Worm (Caenorhabditis elegans) whole organism, L2 larva: ENCODE measurements around the gene epic-2.

Experiments used
- C34F6.9 ChIP-seq: fragments of 150-350 bp; optimal IDR thresholded peaks from 2 replicates; lab custom pipeline; 2014; ENCODE audit warnings: missing biosample characterization, missing genetic modification characterization
- F13H6.1 ChIP-seq: sonication (generic microtip); optimal IDR thresholded peaks from 2 replicates; lab custom pipeline; 2016; ENCODE audit warnings: missing genetic modification characterization, missing compliant biosample characterization
- R02D3.7 ChIP-seq: fragments of 150-350 bp; optimal IDR thresholded peaks from 2 replicates; lab custom pipeline; 2014; ENCODE audit warnings: missing biosample characterization, missing genetic modification characterization
- Y55F3AM.14 ChIP-seq: fragments of 200-800 bp; sonication (Bioruptor generic); optimal IDR thresholded peaks from 2 replicates; lab custom pipeline; 2018; ENCODE audit warnings: mild to moderate bottlenecking, missing genetic modification characterization, missing compliant biosample characterization
- ZK546.5 ChIP-seq: sonication (generic microtip); optimal IDR thresholded peaks from 2 replicates; lab custom pipeline; 2017; ENCODE audit warnings: missing biosample characterization, missing genetic modification characterization
- aly-2 ChIP-seq: fragments of 150-350 bp; optimal IDR thresholded peaks from 2 replicates; lab custom pipeline; 2014; ENCODE audit warnings: missing biosample characterization, missing genetic modification characterization
- ama-1 ChIP-seq: fragments of 150-350 bp; optimal IDR thresholded peaks from 2 replicates; lab custom pipeline; 2018; ENCODE audit warnings: inconsistent platforms
- blmp-1 ChIP-seq: sonication (generic microtip); optimal IDR thresholded peaks from 2 replicates; lab custom pipeline; 2017; ENCODE audit warnings: missing genetic modification characterization, mild to moderate bottlenecking, missing compliant biosample characterization, antibody characterized with exemption, moderate library complexity; ENCODE audit not compliant: insufficient read depth
- ceh-16 ChIP-seq: fragments of 150-350 bp; optimal IDR thresholded peaks from 2 replicates; lab custom pipeline; 2014; ENCODE audit warnings: missing biosample characterization, missing genetic modification characterization
- ceh-82 ChIP-seq: fragments of 150-350 bp; optimal IDR thresholded peaks from 2 replicates; lab custom pipeline; 2014; ENCODE audit warnings: missing biosample characterization, missing genetic modification characterization
- crh-2 ChIP-seq: sonication (generic microtip); optimal IDR thresholded peaks from 2 replicates; lab custom pipeline; 2017; ENCODE audit warnings: missing biosample characterization, missing genetic modification characterization
- dmd-4 ChIP-seq: sonication (generic microtip); optimal IDR thresholded peaks from 2 replicates; lab custom pipeline; 2017; ENCODE audit warnings: missing biosample characterization, missing genetic modification characterization
- egl-27 ChIP-seq: sonication (generic microtip); optimal IDR thresholded peaks from 3 replicates; lab custom pipeline; 2017; ENCODE audit warnings: missing biosample characterization, missing genetic modification reagents, missing genetic modification characterization
- elt-3 ChIP-seq: sonication (generic microtip); optimal IDR thresholded peaks from 2 replicates; lab custom pipeline; 2017; ENCODE audit warnings: missing biosample characterization, missing genetic modification characterization
- fos-1 ChIP-seq: fragments of 150-350 bp; optimal IDR thresholded peaks from 2 replicates; lab custom pipeline; 2014; ENCODE audit warnings: missing biosample characterization, missing genetic modification characterization
- gmeb-1 ChIP-seq: fragments of 150-350 bp; optimal IDR thresholded peaks from 2 replicates; lab custom pipeline; 2014; ENCODE audit warnings: missing biosample characterization, missing genetic modification characterization
- lin-11 ChIP-seq: fragments of 150-350 bp; sonication (generic microtip); optimal IDR thresholded peaks from 2 replicates; lab custom pipeline; 2014; ENCODE audit warnings: missing biosample characterization, missing genetic modification characterization, inconsistent platforms, mixed read lengths
- lin-13 ChIP-seq: fragments of 150-350 bp; optimal IDR thresholded peaks from 2 replicates; lab custom pipeline; 2014; ENCODE audit warnings: missing biosample characterization, missing genetic modification reagents, missing genetic modification characterization
- lin-39 ChIP-seq: fragments of 150-350 bp; optimal IDR thresholded peaks from 2 replicates; lab custom pipeline; 2014; ENCODE audit warnings: missing biosample characterization, missing genetic modification reagents, missing genetic modification characterization
- lsy-2 ChIP-seq, 2 experiments: fragments of 150-350 bp in 1 of 2; sonication (generic microtip) in 1 of 2; optimal IDR thresholded peaks; 2 replicates each; lab custom pipeline; 2014 to 2017; ENCODE audit warnings: missing biosample characterization in 2 of 2, missing genetic modification characterization in 2 of 2
- mab-5 ChIP-seq: fragments of 150-350 bp; optimal IDR thresholded peaks from 2 replicates; lab custom pipeline; 2014; ENCODE audit warnings: missing biosample characterization, missing genetic modification characterization
- mdl-1 ChIP-seq, 2 experiments: fragments of 150-350 bp in 1 of 2; sonication (generic microtip) in 1 of 2; optimal IDR thresholded peaks; 2 replicates each; lab custom pipeline; 2017; ENCODE audit warnings: missing biosample characterization in 2 of 2, missing genetic modification characterization in 2 of 2
- nhr-10 ChIP-seq: sonication (generic microtip); optimal IDR thresholded peaks from 2 replicates; lab custom pipeline; 2017; ENCODE audit warnings: missing biosample characterization, missing genetic modification characterization
- nhr-11 ChIP-seq: fragments of 150-350 bp; optimal IDR thresholded peaks from 2 replicates; lab custom pipeline; 2014; ENCODE audit warnings: missing biosample characterization, missing genetic modification characterization
- nhr-129 ChIP-seq: fragments of 150-350 bp; optimal IDR thresholded peaks from 2 replicates; lab custom pipeline; 2014; ENCODE audit warnings: missing biosample characterization, missing genetic modification characterization
- nhr-21 ChIP-seq: fragments of 150-350 bp; optimal IDR thresholded peaks from 2 replicates; lab custom pipeline; 2014; ENCODE audit warnings: missing biosample characterization, missing genetic modification characterization
- nhr-23 ChIP-seq: fragments of 150-350 bp; optimal IDR thresholded peaks from 2 replicates; lab custom pipeline; 2014; ENCODE audit warnings: missing biosample characterization, missing genetic modification reagents, missing genetic modification characterization
- nhr-237 ChIP-seq: fragments of 150-350 bp; optimal IDR thresholded peaks from 2 replicates; lab custom pipeline; 2014; ENCODE audit warnings: missing biosample characterization, missing genetic modification characterization
- nhr-25 ChIP-seq: fragments of 150-350 bp; sonication (generic microtip); optimal IDR thresholded peaks from 3 replicates; lab custom pipeline; 2014; ENCODE audit warnings: missing biosample characterization, missing genetic modification characterization
- nhr-6 ChIP-seq: fragments of 150-350 bp; optimal IDR thresholded peaks from 2 replicates; lab custom pipeline; 2014; ENCODE audit warnings: missing biosample characterization, missing genetic modification characterization
- nhr-77 ChIP-seq: fragments of 150-350 bp; optimal IDR thresholded peaks from 2 replicates; lab custom pipeline; 2014; ENCODE audit warnings: missing biosample characterization, missing genetic modification characterization
- peb-1 ChIP-seq: fragments of 150-350 bp; optimal IDR thresholded peaks from 2 replicates; lab custom pipeline; 2014; ENCODE audit warnings: missing biosample characterization, missing genetic modification characterization
- sem-4 ChIP-seq: fragments of 150-350 bp; optimal IDR thresholded peaks from 2 replicates; lab custom pipeline; 2014; ENCODE audit warnings: missing biosample characterization, missing genetic modification reagents, missing genetic modification characterization
- skn-1 ChIP-seq: sonication (generic microtip); optimal IDR thresholded peaks from 2 replicates; lab custom pipeline; 2017; ENCODE audit warnings: missing biosample characterization, missing genetic modification characterization
- sma-3 ChIP-seq: sonication (generic microtip); optimal IDR thresholded peaks from 2 replicates; lab custom pipeline; 2016; ENCODE audit warnings: missing genetic modification reagents, missing genetic modification characterization, missing compliant biosample characterization
- sma-9 ChIP-seq, 2 experiments: fragments of 150-350 bp in 1 of 2; sonication (generic microtip) in 1 of 2; optimal IDR thresholded peaks; 2 replicates each; lab custom pipeline; 2014 to 2016; ENCODE audit warnings: missing genetic modification characterization in 2 of 2, mild to moderate bottlenecking in 1 of 2, missing biosample characterization in 1 of 2, missing compliant biosample characterization in 1 of 2, missing genetic modification reagents in 1 of 2, moderate library complexity in 1 of 2
- snpc-4 ChIP-seq: fragments of 150-350 bp; optimal IDR thresholded peaks from 2 replicates; lab custom pipeline; 2014; ENCODE audit warnings: missing biosample characterization, missing genetic modification characterization
- unc-39 ChIP-seq: fragments of 150-350 bp; optimal IDR thresholded peaks from 2 replicates; lab custom pipeline; 2014; ENCODE audit warnings: missing biosample characterization, missing genetic modification characterization
- unc-55 ChIP-seq: fragments of 150-350 bp; sonication (generic microtip); optimal IDR thresholded peaks from 3 replicates; lab custom pipeline; 2014; ENCODE audit warnings: missing biosample characterization, missing genetic modification reagents, missing genetic modification characterization
- unc-62 ChIP-seq: fragments of 150-350 bp; optimal IDR thresholded peaks from 2 replicates; lab custom pipeline; 2014; ENCODE audit warnings: missing biosample characterization, missing genetic modification reagents, missing genetic modification characterization
- ztf-11 ChIP-seq: sonication (generic microtip); optimal IDR thresholded peaks from 2 replicates; lab custom pipeline; 2017; ENCODE audit warnings: missing biosample characterization, missing genetic modification characterization
- ztf-4 ChIP-seq: fragments of 150-350 bp; optimal IDR thresholded peaks from 2 replicates; lab custom pipeline; 2014; ENCODE audit warnings: missing biosample characterization, missing genetic modification characterization

epic-2 gene

DNA sequence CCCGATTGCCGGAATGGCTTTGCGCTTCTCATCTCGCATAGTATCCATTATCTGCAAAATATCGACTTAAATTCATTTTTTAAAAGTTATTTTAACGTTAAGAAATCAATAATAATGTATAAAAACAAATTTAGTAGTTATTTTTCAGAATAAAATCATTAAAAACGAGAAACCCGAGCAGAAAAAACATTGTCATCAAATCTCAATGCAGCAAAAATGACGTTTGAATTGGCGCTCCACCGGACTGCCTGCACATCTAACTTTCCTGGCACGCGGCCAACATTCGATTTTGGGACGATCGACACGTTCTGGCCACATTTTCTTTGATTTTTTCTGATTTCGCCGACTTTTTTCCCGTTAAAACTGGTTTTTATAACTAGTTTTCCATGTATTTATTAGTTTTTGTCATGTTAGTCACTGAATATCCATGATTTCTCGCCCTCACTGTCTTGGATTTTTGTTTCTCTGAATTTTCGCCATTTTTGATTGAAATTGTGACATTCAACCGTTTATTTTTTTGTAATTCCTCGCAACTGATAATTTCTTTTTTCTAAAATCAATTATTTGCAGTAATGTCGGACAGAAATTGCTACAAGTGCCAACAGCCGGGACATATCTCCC lies 10.8 kb upstream of the epic-2 start, which contains the start of the genes pbs-1 and K08D12.3:
Gene pbs-1 (minus strand): TSS at position 51 of the 621 bp plus-strand sequence.
Gene K08D12.3 (plus strand): TSS at position 571 of the 621 bp plus-strand sequence.
- no peak for TF ChIP-seq lin-39 (tag; lab: Kevin White, UChicago)
- peak; percentile 79 for TF ChIP-seq skn-1 (tag; lab: Kevin White, UChicago)
- peak; percentile 90 for TF ChIP-seq lin-13
- peak; percentile 88 for TF ChIP-seq C34F6.9
- TF ChIP-seq blmp-1, result peak; percentile 12
- peak; percentile 50 for TF ChIP-seq sma-9 (GFP tag; optimal IDR thresholded peaks at IDR 0.05; lab: Kevin White, UChicago)
- TF ChIP-seq sma-9 (tag; optimal IDR thresholded peaks at IDR 0.05; lab: Kevin White, UChicago), result no peak
- no peak for TF ChIP-seq nhr-10 (tag; lab: Kevin White, UChicago)
- TF ChIP-seq R02D3.7 (tag; lab: Kevin White, UChicago), result no peak
- peak; percentile 95 for TF ChIP-seq gmeb-1 (tag; lab: Kevin White, UChicago)
- TF ChIP-seq nhr-21, result peak; percentile 81
- TF ChIP-seq F13H6.1 (tag; lab: Kevin White, UChicago), result peak; percentile 82
- no peak for TF ChIP-seq peb-1 (tag; lab: Kevin White, UChicago)
- peak; percentile 96 for TF ChIP-seq ZK546.5 (tag; lab: Kevin White, UChicago)
- peak; percentile 93 for TF ChIP-seq unc-55 (GFP tag; lab: Kevin White, UChicago)
- TF ChIP-seq lin-11 (tag; lab: Kevin White, UChicago), result peak; percentile 64
- peak; percentile 84 for TF ChIP-seq nhr-25 (tag; lab: Kevin White, UChicago)
- no peak for TF ChIP-seq dmd-4
- no peak for TF ChIP-seq elt-3 (tag; lab: Kevin White, UChicago)
- no peak for TF ChIP-seq ztf-11
- no peak for TF ChIP-seq aly-2 (tag; lab: Kevin White, UChicago)
- no peak for TF ChIP-seq nhr-23 (tag; lab: Kevin White, UChicago)
- TF ChIP-seq mdl-1 (tag; optimal IDR thresholded peaks at IDR 0.05; lab: Kevin White, UChicago), result peak in 1 of 2 experiments; percentile 9
- peak; percentile 40 for TF ChIP-seq ceh-82
- peak; percentile 63 for TF ChIP-seq mab-5 (tag; lab: Kevin White, UChicago)
- TF ChIP-seq sem-4 (tag; lab: Kevin White, UChicago), result peak; percentile 69
- TF ChIP-seq ztf-4, result peak; percentile 51
- TF ChIP-seq ama-1 (lab: Kevin White, UChicago), result peak; percentile 72
- peak; percentile 45 for TF ChIP-seq nhr-6 (tag; lab: Kevin White, UChicago)
- peak; percentile 87 for TF ChIP-seq crh-2 (tag; lab: Kevin White, UChicago)
- peak; percentile 81 for TF ChIP-seq sma-3 (GFP tag; lab: Kevin White, UChicago)
- peak; percentile 27 for TF ChIP-seq fos-1 (tag; lab: Kevin White, UChicago)
- TF ChIP-seq nhr-129 (tag; lab: Kevin White, UChicago), result peak; percentile 70
- TF ChIP-seq egl-27 (tag; lab: Kevin White, UChicago), result no peak
- TF ChIP-seq Y55F3AM.14 (GFP tag; lab: Kevin White, UChicago), result peak; percentile 19
- no peak for TF ChIP-seq nhr-77
- TF ChIP-seq lsy-2 (tag; optimal IDR thresholded peaks at IDR 0.05; lab: Kevin White, UChicago), result peak; percentile 71 to 92
- TF ChIP-seq ceh-16 (tag; lab: Kevin White, UChicago), result peak; percentile 55
- peak; percentile 31 for TF ChIP-seq snpc-4
- TF ChIP-seq, all 48 proteins: peak for 27

DNA sequence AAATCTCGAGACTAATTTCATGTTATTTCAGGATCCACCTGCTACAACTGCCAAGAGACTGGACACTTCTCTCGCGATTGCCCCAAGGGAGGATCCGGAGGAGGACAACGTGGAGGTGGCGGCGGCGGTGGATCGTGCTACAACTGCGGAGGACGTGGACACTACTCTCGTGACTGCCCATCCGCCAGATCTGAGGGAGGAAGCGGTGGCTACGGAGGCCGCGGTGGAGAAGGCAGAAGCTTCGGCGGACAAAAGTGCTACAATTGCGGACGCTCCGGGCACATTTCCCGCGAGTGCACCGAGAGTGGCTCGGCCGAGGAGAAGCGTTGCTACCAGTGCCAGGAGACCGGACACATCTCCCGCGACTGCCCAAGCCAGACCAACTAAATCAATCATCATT lies 10.1 kb upstream of the epic-2 start:
- TF ChIP-seq lin-39 (tag; lab: Kevin White, UChicago) (no peak), ztf-11 (no peak)

DNA sequence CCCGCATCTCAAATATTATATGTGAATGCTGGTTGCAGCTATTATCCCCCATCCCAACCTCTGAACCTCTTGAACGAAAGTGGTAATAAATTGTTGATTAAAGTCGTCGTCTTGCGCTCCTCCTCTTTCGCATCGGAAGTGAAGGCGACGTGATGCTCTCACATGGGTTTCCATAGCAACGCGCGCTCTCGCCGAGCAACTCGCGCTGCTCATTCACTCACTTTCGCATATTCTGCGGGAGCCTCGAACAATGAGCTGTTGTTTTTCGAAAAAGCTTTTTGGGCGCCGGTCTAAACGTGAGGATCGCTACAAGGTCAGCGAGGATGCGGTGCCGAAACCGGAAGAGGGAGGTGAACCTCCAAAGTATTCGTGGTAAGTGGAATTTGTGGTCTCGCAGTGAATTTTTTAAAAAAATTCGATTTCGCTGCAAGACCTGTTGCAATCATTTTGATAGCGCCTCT lies 9.5 kb upstream of the epic-2 start, which contains the start of gene rpi-2:
Gene rpi-2 (plus strand): TSS at position 234 of the 461 bp plus-strand sequence.
- no peak for TF ChIP-seq nhr-10 (tag; lab: Kevin White, UChicago)
- TF ChIP-seq nhr-77, result no peak
- peak in 1 of 2 experiments; percentile 12 for TF ChIP-seq lsy-2 (tag; optimal IDR thresholded peaks at IDR 0.05; lab: Kevin White, UChicago)
- TF ChIP-seq nhr-11, result no peak
- no peak for TF ChIP-seq unc-55 (GFP tag; lab: Kevin White, UChicago)
- TF ChIP-seq R02D3.7 (tag; lab: Kevin White, UChicago), result no peak
- no peak for TF ChIP-seq nhr-6 (tag; lab: Kevin White, UChicago)
- TF ChIP-seq lin-11 (tag; lab: Kevin White, UChicago), result no peak
- no peak for TF ChIP-seq ceh-82
- TF ChIP-seq unc-62 (GFP tag; lab: Kevin White, UChicago), result no peak
- no peak for TF ChIP-seq unc-39 (tag; lab: Kevin White, UChicago)
- no peak for TF ChIP-seq ztf-11
- TF ChIP-seq ZK546.5 (tag; lab: Kevin White, UChicago), result peak; percentile 50
- no peak for TF ChIP-seq nhr-129 (tag; lab: Kevin White, UChicago)
- TF ChIP-seq nhr-25 (tag; lab: Kevin White, UChicago), result peak; percentile 22
- TF ChIP-seq C34F6.9, result no peak
- TF ChIP-seq lin-13, result peak; percentile 30
- no peak for TF ChIP-seq nhr-237 (tag; lab: Kevin White, UChicago)
- TF ChIP-seq blmp-1, result no peak
- no peak for TF ChIP-seq Y55F3AM.14 (GFP tag; lab: Kevin White, UChicago)
- no peak for TF ChIP-seq crh-2 (tag; lab: Kevin White, UChicago)
